Fruit fly (Drosophila melanogaster): Measurements from ENCODE around the gene CG32266.

dm6 chr3L:3755713-3756112 lies 34.9 kb upstream of the CG32266 start:
- TF ChIP-seq psq (optimal IDR thresholded peaks at IDR 0.05): no peak
- TF ChIP-seq usp (GFP tag; optimal IDR thresholded peaks at IDR 0.05): no peak
